Worm (Caenorhabditis elegans): ENCODE measurements around the gene C01G6.4.

C01G6.4 gene

ce11 chrII:9311702-9312101, 38.9 kb upstream of the C01G6.4 start:
- TF ChIP-seq unc-42 (tag; optimal IDR thresholded peaks at IDR 0.05) (peak; percentile 88), sox-2 (GFP tag; IDR thresholded peaks at IDR 0.05) (no peak)

ce11 chrII:9310794-9311193, 38.0 kb upstream of the C01G6.4 start:
- TF ChIP-seq K09A11.1 (tag; optimal IDR thresholded peaks at IDR 0.05; ENCODE audit: insufficient read depth) (no peak), unc-42 (tag; optimal IDR thresholded peaks at IDR 0.05) (peak; percentile 48)

- TF ChIP-seq nhr-11 (tag; optimal IDR thresholded peaks at IDR 0.05) (no peak), pha-2 (tag; optimal IDR thresholded peaks at IDR 0.05) (no peak), ceh-34 (tag; optimal IDR thresholded peaks at IDR 0.05) (no peak), ceh-2 (tag; optimal IDR thresholded peaks at IDR 0.05) (no peak), lim-6 (tag; optimal IDR thresholded peaks at IDR 0.05) (no peak), ceh-48 (tag; optimal IDR thresholded peaks at IDR 0.05) (no peak), ceh-45 (GFP tag; IDR thresholded peaks at IDR 0.05) (no peak)
Observed at ce11 chrII:9310204-9310603, 37.4 kb upstream of the C01G6.4 start, which contains the start of gene cam-1. Gene cam-1 (minus strand): TSS chrII:9310304.

- TF ChIP-seq hlh-6 (tag; optimal IDR thresholded peaks at IDR 0.05): no peak
- TF ChIP-seq unc-42 (tag; optimal IDR thresholded peaks at IDR 0.05): peak; percentile 69
- no peak for TF ChIP-seq rnt-1 (tag; optimal IDR thresholded peaks at IDR 0.05)
- no peak for TF ChIP-seq ceh-45 (GFP tag; IDR thresholded peaks at IDR 0.05)
- no peak for TF ChIP-seq pha-4 (tag; optimal IDR thresholded peaks at IDR 0.05)
- TF ChIP-seq sdc-2 (tag; optimal IDR thresholded peaks at IDR 0.05): peak; percentile 39
- no peak for TF ChIP-seq ahr-1 (tag; optimal IDR thresholded peaks at IDR 0.05)
- TF ChIP-seq nhr-11 (tag; optimal IDR thresholded peaks at IDR 0.05): no peak
- TF ChIP-seq sox-2 (GFP tag; IDR thresholded peaks at IDR 0.05): peak; percentile 12; the same call in 1 of the 2 replicates
- TF ChIP-seq nfya-1 (tag; optimal IDR thresholded peaks at IDR 0.05): peak; percentile 27
- no peak for TF ChIP-seq K02D7.2 (tag; optimal IDR thresholded peaks at IDR 0.05)
- no peak for TF ChIP-seq mec-3 (tag; optimal IDR thresholded peaks at IDR 0.05; ENCODE audit: borderline replicate concordance)
- TF ChIP-seq ceh-34 (tag; optimal IDR thresholded peaks at IDR 0.05): peak; percentile 33
- TF ChIP-seq tbx-7 (tag; optimal IDR thresholded peaks at IDR 0.05): peak; percentile 14
- no peak for TF ChIP-seq unc-86 (tag; optimal IDR thresholded peaks at IDR 0.05)
- TF ChIP-seq syd-9 (tag; optimal IDR thresholded peaks at IDR 0.05): peak; percentile 53
- no peak for TF ChIP-seq ceh-19 (GFP tag; optimal IDR thresholded peaks at IDR 0.05)
- peak; percentile 61 for TF ChIP-seq ref-2 (tag; optimal IDR thresholded peaks at IDR 0.05)
- no peak for TF ChIP-seq ama-1 (optimal IDR thresholded peaks at IDR 0.05)
- no peak for TF ChIP-seq pax-1 (tag; optimal IDR thresholded peaks at IDR 0.05)
- TF ChIP-seq hlh-8 (tag; optimal IDR thresholded peaks at IDR 0.05): no peak
- TF ChIP-seq sox-4 (tag; optimal IDR thresholded peaks at IDR 0.05): no peak
- no peak for TF ChIP-seq ceh-22 (tag; optimal IDR thresholded peaks at IDR 0.05)
- peak; percentile 98 for TF ChIP-seq unc-55 (GFP tag; optimal IDR thresholded peaks at IDR 0.05)
- no peak for TF ChIP-seq K09A11.1 (tag; optimal IDR thresholded peaks at IDR 0.05; ENCODE audit: insufficient read depth)
- TF ChIP-seq fkh-6 (tag; optimal IDR thresholded peaks at IDR 0.05): peak; percentile 6
- no peak for TF ChIP-seq ceh-30 (tag; optimal IDR thresholded peaks at IDR 0.05)
- no peak for TF ChIP-seq F13H6.1 (tag; optimal IDR thresholded peaks at IDR 0.05)
- peak; percentile 13 for TF ChIP-seq hlh-30 (tag; optimal IDR thresholded peaks at IDR 0.05; ENCODE audit: insufficient read depth)
- peak; percentile 63 for TF ChIP-seq ceh-31 (tag; optimal IDR thresholded peaks at IDR 0.05)
- TF ChIP-seq ztf-16 (tag; optimal IDR thresholded peaks at IDR 0.05): peak; percentile 45
- no peak for TF ChIP-seq Y22D7AL.16 (tag; optimal IDR thresholded peaks at IDR 0.05)
- peak; percentile 6 for TF ChIP-seq ceh-2 (tag; optimal IDR thresholded peaks at IDR 0.05)
- TF ChIP-seq odd-2 (tag; optimal IDR thresholded peaks at IDR 0.05): no peak
- no peak for TF ChIP-seq fkh-10 (GFP tag; optimal IDR thresholded peaks at IDR 0.05)
- TF ChIP-seq madf-2 (tag; optimal IDR thresholded peaks at IDR 0.05): no peak
- no peak for TF ChIP-seq ets-4 (tag; optimal IDR thresholded peaks at IDR 0.05)
- no peak for TF ChIP-seq T23F11.4 (GFP tag; optimal IDR thresholded peaks at IDR 0.05)
- no peak for TF ChIP-seq pat-9 (tag; optimal IDR thresholded peaks at IDR 0.05)
- no peak for TF ChIP-seq elt-2 (tag; optimal IDR thresholded peaks at IDR 0.05)
- TF ChIP-seq fax-1 (tag; optimal IDR thresholded peaks at IDR 0.05): no peak
- TF ChIP-seq ceh-24 (tag; optimal IDR thresholded peaks at IDR 0.05): no peak
- TF ChIP-seq gmeb-2 (tag; optimal IDR thresholded peaks at IDR 0.05): no peak
- TF ChIP-seq elt-4 (tag; optimal IDR thresholded peaks at IDR 0.05): no peak
Observed at ce11 chrII:9308614-9309046, 35.8 kb upstream of the C01G6.4 start.

All from whole organism, late embryonic.